Worm (Caenorhabditis elegans): ENCODE data around the gene Y32B12B.1.

ce11 chrV:16537908-16538446 lies 1.2 kb downstream of the Y32B12B.1 start, which contains the start of gene Y32B12B.2:
- no peak for TF ChIP-seq him-1 (tag; optimal IDR thresholded peaks at IDR 0.05)
- no peak for TF ChIP-seq dao-5 (tag; optimal IDR thresholded peaks at IDR 0.05)

All from whole organism, L4/young adult.